Worm (Caenorhabditis elegans) whole organism, L2 larva: Measurements from ENCODE around the gene lin-3.

Source experiments
- C34F6.9 ChIP-seq: fragments of 150-350 bp; optimal IDR thresholded peaks from 2 replicates; lab custom pipeline; 2014; ENCODE audit warnings: missing biosample characterization, missing genetic modification characterization
- F13H6.1 ChIP-seq: sonication (generic microtip); optimal IDR thresholded peaks from 2 replicates; lab custom pipeline; 2016; ENCODE audit warnings: missing genetic modification characterization, missing compliant biosample characterization
- Y55F3AM.14 ChIP-seq: fragments of 200-800 bp; sonication (Bioruptor generic); optimal IDR thresholded peaks from 2 replicates; lab custom pipeline; 2018; ENCODE audit warnings: mild to moderate bottlenecking, missing genetic modification characterization, missing compliant biosample characterization
- ZK546.5 ChIP-seq: sonication (generic microtip); optimal IDR thresholded peaks from 2 replicates; lab custom pipeline; 2017; ENCODE audit warnings: missing biosample characterization, missing genetic modification characterization
- aly-2 ChIP-seq: fragments of 150-350 bp; optimal IDR thresholded peaks from 2 replicates; lab custom pipeline; 2014; ENCODE audit warnings: missing biosample characterization, missing genetic modification characterization
- blmp-1 ChIP-seq: sonication (generic microtip); optimal IDR thresholded peaks from 2 replicates; lab custom pipeline; 2017; ENCODE audit warnings: missing genetic modification characterization, mild to moderate bottlenecking, missing compliant biosample characterization, antibody characterized with exemption, moderate library complexity; ENCODE audit not compliant: insufficient read depth
- ceh-82 ChIP-seq: fragments of 150-350 bp; optimal IDR thresholded peaks from 2 replicates; lab custom pipeline; 2014; ENCODE audit warnings: missing biosample characterization, missing genetic modification characterization
- crh-2 ChIP-seq: sonication (generic microtip); optimal IDR thresholded peaks from 2 replicates; lab custom pipeline; 2017; ENCODE audit warnings: missing biosample characterization, missing genetic modification characterization
- dmd-4 ChIP-seq: sonication (generic microtip); optimal IDR thresholded peaks from 2 replicates; lab custom pipeline; 2017; ENCODE audit warnings: missing biosample characterization, missing genetic modification characterization
- egl-27 ChIP-seq: sonication (generic microtip); optimal IDR thresholded peaks from 3 replicates; lab custom pipeline; 2017; ENCODE audit warnings: missing biosample characterization, missing genetic modification reagents, missing genetic modification characterization
- elt-1 ChIP-seq: fragments of 150-350 bp; optimal IDR thresholded peaks from 2 replicates; lab custom pipeline; 2014; ENCODE audit warnings: missing biosample characterization, missing genetic modification characterization
- elt-3 ChIP-seq: sonication (generic microtip); optimal IDR thresholded peaks from 2 replicates; lab custom pipeline; 2017; ENCODE audit warnings: missing biosample characterization, missing genetic modification characterization
- fos-1 ChIP-seq: fragments of 150-350 bp; optimal IDR thresholded peaks from 2 replicates; lab custom pipeline; 2014; ENCODE audit warnings: missing biosample characterization, missing genetic modification characterization
- gmeb-1 ChIP-seq: fragments of 150-350 bp; optimal IDR thresholded peaks from 2 replicates; lab custom pipeline; 2014; ENCODE audit warnings: missing biosample characterization, missing genetic modification characterization
- lin-11 ChIP-seq: fragments of 150-350 bp; sonication (generic microtip); optimal IDR thresholded peaks from 2 replicates; lab custom pipeline; 2014; ENCODE audit warnings: missing biosample characterization, missing genetic modification characterization, inconsistent platforms, mixed read lengths
- lsy-2 ChIP-seq, 2 experiments: fragments of 150-350 bp in 1 of 2; sonication (generic microtip) in 1 of 2; optimal IDR thresholded peaks; 2 replicates each; lab custom pipeline; 2014 to 2017; ENCODE audit warnings: missing biosample characterization in 2 of 2, missing genetic modification characterization in 2 of 2
- mab-5 ChIP-seq: fragments of 150-350 bp; optimal IDR thresholded peaks from 2 replicates; lab custom pipeline; 2014; ENCODE audit warnings: missing biosample characterization, missing genetic modification characterization
- mbf-1 ChIP-seq: sonication (generic microtip); optimal IDR thresholded peaks from 2 replicates; lab custom pipeline; 2017; ENCODE audit warnings: missing biosample characterization, missing genetic modification characterization
- nhr-10 ChIP-seq: sonication (generic microtip); optimal IDR thresholded peaks from 2 replicates; lab custom pipeline; 2017; ENCODE audit warnings: missing biosample characterization, missing genetic modification characterization
- nhr-21 ChIP-seq: fragments of 150-350 bp; optimal IDR thresholded peaks from 2 replicates; lab custom pipeline; 2014; ENCODE audit warnings: missing biosample characterization, missing genetic modification characterization
- nhr-25 ChIP-seq: fragments of 150-350 bp; sonication (generic microtip); optimal IDR thresholded peaks from 3 replicates; lab custom pipeline; 2014; ENCODE audit warnings: missing biosample characterization, missing genetic modification characterization
- nhr-6 ChIP-seq: fragments of 150-350 bp; optimal IDR thresholded peaks from 2 replicates; lab custom pipeline; 2014; ENCODE audit warnings: missing biosample characterization, missing genetic modification characterization
- peb-1 ChIP-seq: fragments of 150-350 bp; optimal IDR thresholded peaks from 2 replicates; lab custom pipeline; 2014; ENCODE audit warnings: missing biosample characterization, missing genetic modification characterization
- sem-4 ChIP-seq: fragments of 150-350 bp; optimal IDR thresholded peaks from 2 replicates; lab custom pipeline; 2014; ENCODE audit warnings: missing biosample characterization, missing genetic modification reagents, missing genetic modification characterization
- sma-3 ChIP-seq: sonication (generic microtip); optimal IDR thresholded peaks from 2 replicates; lab custom pipeline; 2016; ENCODE audit warnings: missing genetic modification reagents, missing genetic modification characterization, missing compliant biosample characterization
- sma-9 ChIP-seq, 2 experiments: fragments of 150-350 bp in 1 of 2; sonication (generic microtip) in 1 of 2; optimal IDR thresholded peaks; 2 replicates each; lab custom pipeline; 2014 to 2016; ENCODE audit warnings: missing genetic modification characterization in 2 of 2, mild to moderate bottlenecking in 1 of 2, missing biosample characterization in 1 of 2, missing compliant biosample characterization in 1 of 2, missing genetic modification reagents in 1 of 2, moderate library complexity in 1 of 2
- unc-39 ChIP-seq: fragments of 150-350 bp; optimal IDR thresholded peaks from 2 replicates; lab custom pipeline; 2014; ENCODE audit warnings: missing biosample characterization, missing genetic modification characterization
- unc-55 ChIP-seq: fragments of 150-350 bp; sonication (generic microtip); optimal IDR thresholded peaks from 3 replicates; lab custom pipeline; 2014; ENCODE audit warnings: missing biosample characterization, missing genetic modification reagents, missing genetic modification characterization
- zag-1 ChIP-seq: fragments of 150-350 bp; optimal IDR thresholded peaks from 2 replicates; lab custom pipeline; 2014; ENCODE audit warnings: missing biosample characterization, missing genetic modification characterization
- ztf-1 ChIP-seq: fragments of 200-800 bp; sonication (Bioruptor generic); conservative IDR thresholded peaks from 2 replicates; pipeline ENCODE4 v1.3.6; 2022; ENCODE audit warnings: missing genetic modification characterization, missing compliant biosample characterization
- ztf-11 ChIP-seq: sonication (generic microtip); optimal IDR thresholded peaks from 2 replicates; lab custom pipeline; 2017; ENCODE audit warnings: missing biosample characterization, missing genetic modification characterization

The lin-3 gene

DNA sequence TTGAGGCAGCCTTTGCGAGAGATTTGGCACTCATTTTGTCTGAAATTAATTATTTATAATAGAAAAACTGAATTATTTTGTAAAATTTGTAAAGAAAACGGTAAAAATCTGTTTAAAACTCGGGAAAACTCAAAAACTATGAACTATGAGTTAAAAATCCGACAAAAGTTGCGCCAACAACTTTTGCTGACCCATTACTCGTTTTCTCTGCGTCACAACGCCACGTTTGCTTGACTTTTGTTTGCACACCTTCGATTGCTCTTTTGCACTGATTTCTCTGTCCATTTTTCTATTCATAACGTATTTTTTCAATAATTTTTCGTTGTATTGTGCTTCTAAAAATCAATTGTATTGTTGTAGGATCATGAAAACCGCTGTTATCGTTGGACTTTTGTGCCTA, 17.9 kb upstream of the lin-3 start, which contains the start of gene fkb-1 (continued):
- TF ChIP-seq unc-55 (GFP tag; lab: Kevin White, UChicago), result peak; percentile 79
- TF ChIP-seq ztf-11, result no peak
- TF ChIP-seq peb-1 (tag; lab: Kevin White, UChicago), result no peak
- no peak for TF ChIP-seq elt-3 (tag; lab: Kevin White, UChicago)
- TF ChIP-seq dmd-4, result no peak
- no peak for TF ChIP-seq ceh-82 (tag; lab: Kevin White, UChicago)
- no peak for TF ChIP-seq ztf-1
- TF ChIP-seq aly-2, result no peak
- TF ChIP-seq mbf-1 (tag; lab: Kevin White, UChicago), result no peak
- TF ChIP-seq sma-9 (GFP tag; optimal IDR thresholded peaks at IDR 0.05; lab: Kevin White, UChicago), result peak; percentile 76
- no peak for TF ChIP-seq sma-9 (tag; optimal IDR thresholded peaks at IDR 0.05; lab: Kevin White, UChicago)
- no peak for TF ChIP-seq nhr-10 (tag; lab: Kevin White, UChicago)
- TF ChIP-seq blmp-1 (tag; lab: Kevin White, UChicago), result no peak

DNA sequence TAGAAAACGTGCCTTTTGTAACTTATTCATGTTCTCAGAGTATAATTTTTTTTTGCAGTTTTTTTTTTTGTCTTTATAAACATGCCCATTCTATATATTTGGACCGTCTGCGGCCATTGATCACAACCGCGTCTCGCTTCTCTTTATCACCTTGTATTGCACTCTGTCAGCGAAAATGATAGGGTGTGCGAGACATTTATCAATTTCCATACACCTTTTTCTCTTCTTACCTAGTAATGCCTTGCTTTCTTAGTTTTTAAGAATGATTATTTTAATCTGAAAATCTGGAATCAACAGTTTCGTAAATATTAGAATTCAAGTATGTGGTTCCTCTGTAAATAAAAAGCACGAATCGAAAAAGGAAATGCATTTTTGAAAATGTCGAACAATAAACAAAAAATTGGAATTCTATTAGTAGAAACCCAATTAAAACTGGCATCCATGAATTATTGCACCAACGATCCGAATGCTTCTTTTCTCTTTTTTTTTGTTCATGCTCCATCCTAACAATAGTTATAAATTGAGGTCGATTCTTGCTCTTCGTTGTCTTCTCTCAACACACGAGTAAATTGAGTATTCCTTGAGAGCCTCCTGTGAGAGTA, 16.9 kb upstream of the lin-3 start:
- TF ChIP-seq lsy-2 (tag; optimal IDR thresholded peaks at IDR 0.05; lab: Kevin White, UChicago) (peak in 1 of 2 experiments; percentile 33), fos-1 (tag; lab: Kevin White, UChicago) (peak; percentile 73), zag-1 (tag; lab: Kevin White, UChicago) (peak; percentile 22), gmeb-1 (tag; lab: Kevin White, UChicago) (no peak)
- TF ChIP-seq, all 48 proteins: peak for 3

DNA sequence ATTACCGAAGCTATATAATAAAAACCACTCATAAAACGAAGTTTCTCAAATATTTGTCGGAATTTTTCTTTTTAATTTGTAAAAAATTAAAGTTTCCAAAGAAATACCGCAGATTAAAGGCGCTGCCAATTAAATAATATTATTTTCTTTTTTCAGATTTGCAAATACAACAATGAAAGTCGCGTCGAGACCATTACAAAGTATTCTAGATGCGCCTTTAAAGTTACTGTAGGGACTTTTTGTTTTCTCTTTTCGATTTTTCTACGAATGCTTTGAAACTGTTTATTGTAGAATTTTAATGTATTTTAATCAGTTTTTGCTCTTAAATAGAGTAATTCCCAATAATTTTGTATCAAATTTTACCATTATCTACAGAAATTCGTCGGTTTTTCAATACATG, 15.9 kb upstream of the lin-3 start:
- TF ChIP-seq zag-1 (tag; lab: Kevin White, UChicago) (no peak), unc-39 (no peak), gmeb-1 (tag; lab: Kevin White, UChicago) (no peak), elt-3 (tag; lab: Kevin White, UChicago) (no peak)

DNA sequence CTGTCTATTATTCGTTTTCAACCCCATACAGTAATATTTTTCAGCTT, 15.7 kb upstream of the lin-3 start, which contains the start of gene kdin-1:
kdin-1 (plus strand) TSS at position 38 of the 47 bp plus-strand sequence.
- TF ChIP-seq ceh-82 (tag; lab: Kevin White, UChicago) (no peak), zag-1 (tag; lab: Kevin White, UChicago) (no peak), unc-39 (no peak)

DNA sequence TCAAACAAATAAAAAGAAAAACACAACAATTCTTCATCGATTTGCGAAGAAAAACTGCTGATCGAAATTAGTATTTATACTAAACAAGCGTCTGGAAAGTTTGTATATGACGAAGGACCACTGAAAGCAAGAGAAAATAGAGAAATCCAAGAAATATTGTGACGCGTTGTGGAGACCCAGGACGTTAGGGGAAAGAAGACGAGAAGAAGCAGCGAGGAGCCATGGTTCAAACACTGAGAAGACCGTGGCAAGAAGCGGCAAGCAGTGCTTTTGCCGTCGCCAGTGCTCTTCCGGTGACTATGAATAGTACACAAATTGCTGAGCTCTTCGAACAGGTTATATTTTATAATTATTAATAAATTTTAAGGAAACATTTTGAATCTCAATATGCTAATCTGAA, 15.4 kb upstream of the lin-3 start:
- TF ChIP-seq nhr-21, result no peak
- peak; percentile 64 for TF ChIP-seq unc-55 (GFP tag; lab: Kevin White, UChicago)
- peak; percentile 53 for TF ChIP-seq C34F6.9 (tag; lab: Kevin White, UChicago)
- TF ChIP-seq nhr-6 (tag; lab: Kevin White, UChicago), result no peak

DNA sequence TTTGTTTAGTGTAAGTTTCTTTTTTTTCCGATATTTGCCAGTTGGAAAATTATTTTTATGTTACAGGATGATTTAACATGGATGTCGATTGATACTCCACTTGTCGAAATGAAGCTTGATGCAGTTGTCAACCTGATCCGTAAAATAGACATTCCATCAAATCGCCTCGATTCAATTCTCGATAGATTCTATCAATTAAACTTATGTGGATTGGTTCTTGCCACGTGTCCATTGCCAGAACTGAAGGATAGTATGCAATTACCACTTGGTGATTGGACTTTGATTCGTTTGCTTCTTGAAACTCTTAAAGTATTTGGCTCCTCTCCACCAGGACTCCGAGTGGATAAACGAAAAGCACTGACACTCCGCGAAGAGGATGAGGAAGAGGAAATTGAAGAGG, 9.7 kb upstream of the lin-3 start:
- TF ChIP-seq sem-4 (tag; lab: Kevin White, UChicago), result no peak
- no peak for TF ChIP-seq egl-27
- no peak for TF ChIP-seq elt-1 (tag; lab: Kevin White, UChicago)
- no peak for TF ChIP-seq mbf-1 (tag; lab: Kevin White, UChicago)

DNA sequence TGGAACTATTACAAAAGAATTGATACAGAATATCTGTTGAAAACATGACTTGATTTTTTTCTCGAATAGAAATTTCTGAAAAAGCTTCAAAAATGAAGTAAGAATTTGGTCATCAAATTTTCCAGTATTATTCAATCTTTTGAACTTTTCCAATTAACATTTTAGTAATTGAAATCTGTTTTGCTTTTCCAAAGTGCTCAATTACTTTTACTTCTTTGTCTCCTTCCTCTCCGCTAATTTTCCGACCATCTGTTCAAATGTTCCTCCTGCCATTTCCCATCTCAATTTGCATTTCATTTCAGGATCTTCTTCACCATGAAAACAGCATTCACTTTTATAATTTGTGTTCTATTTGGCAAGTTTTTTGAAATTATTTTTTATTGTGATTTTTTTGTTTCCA, 5.2 kb upstream of the lin-3 start, which contains the start of gene F36H1.11:
F36H1.11 (plus strand) TSS at position 301 of the 400 bp plus-strand sequence.
- no peak for TF ChIP-seq blmp-1 (tag; lab: Kevin White, UChicago)
- TF ChIP-seq mab-5 (tag; lab: Kevin White, UChicago), result no peak
- TF ChIP-seq ceh-82 (tag; lab: Kevin White, UChicago), result no peak
- TF ChIP-seq fos-1 (tag; lab: Kevin White, UChicago), result no peak
- TF ChIP-seq gmeb-1 (tag; lab: Kevin White, UChicago), result no peak
- TF ChIP-seq Y55F3AM.14 (GFP tag; lab: Kevin White, UChicago), result no peak
- TF ChIP-seq nhr-25 (tag; lab: Kevin White, UChicago), result no peak
- TF ChIP-seq peb-1 (tag; lab: Kevin White, UChicago), result no peak
- no peak for TF ChIP-seq lin-11 (tag; lab: Kevin White, UChicago)
- no peak for TF ChIP-seq crh-2
- no peak for TF ChIP-seq mbf-1 (tag; lab: Kevin White, UChicago)
- TF ChIP-seq ZK546.5, result no peak
- no peak for TF ChIP-seq sem-4 (tag; lab: Kevin White, UChicago)
- TF ChIP-seq F13H6.1 (tag; lab: Kevin White, UChicago), result no peak
- TF ChIP-seq elt-3 (tag; lab: Kevin White, UChicago), result no peak
- TF ChIP-seq sma-3 (GFP tag; lab: Kevin White, UChicago), result no peak
- TF ChIP-seq, all 48 proteins: peak for 0
